Fruit fly (Drosophila melanogaster): ENCODE measurements around the gene Gr22f.

Gene Gr22f

dm6 chr2L:1708110-1708509 lies 48.1 kb downstream of the Gr22f start:
- TF ChIP-seq cic (GFP tag; optimal IDR thresholded peaks at IDR 0.05) (peak; percentile 62), CG11617 (GFP tag; optimal IDR thresholded peaks at IDR 0.05) (no peak), Hr96 (GFP tag; optimal IDR thresholded peaks at IDR 0.05) (no peak), CG1620 (GFP tag; optimal IDR thresholded peaks at IDR 0.05) (no peak), toe (GFP tag; optimal IDR thresholded peaks at IDR 0.05) (no peak), CG12768 (GFP tag; optimal IDR thresholded peaks at IDR 0.05) (no peak), CG5204 (GFP tag; optimal IDR thresholded peaks at IDR 0.05) (no peak)

- TF ChIP-seq CG7045 (GFP tag; optimal IDR thresholded peaks at IDR 0.05) (no peak), Mnt (GFP tag; optimal IDR thresholded peaks at IDR 0.05) (no peak), CG11617 (GFP tag; optimal IDR thresholded peaks at IDR 0.05) (no peak), Crg-1 (GFP tag; optimal IDR thresholded peaks at IDR 0.05) (no peak), cic (GFP tag; optimal IDR thresholded peaks at IDR 0.05) (no peak), ovo (GFP tag; optimal IDR thresholded peaks at IDR 0.05) (no peak)
Observed at dm6 chr2L:1706961-1707360, 49.3 kb downstream of the Gr22f start.

Data from whole organism, adult.